Fruit fly (Drosophila melanogaster): ENCODE measurements around the gene Cpr65Ea.

Gene Cpr65Ea

dm6 chr3L:7077258-7077657 is 9.2 kb downstream of the Cpr65Ea start, which contains the start of gene CG8641:
CG8641 (minus strand) TSS chr3L:7077462.
- TF ChIP-seq ttk (optimal IDR thresholded peaks at IDR 0.05) (no peak), psq (optimal IDR thresholded peaks at IDR 0.05) (no peak), Myc (optimal IDR thresholded peaks at IDR 0.05) (no peak), h (optimal IDR thresholded peaks at IDR 0.05) (no peak), Sin3A (optimal IDR thresholded peaks at IDR 0.05) (no peak), insv (optimal IDR thresholded peaks at IDR 0.05) (no peak)

DNA sequence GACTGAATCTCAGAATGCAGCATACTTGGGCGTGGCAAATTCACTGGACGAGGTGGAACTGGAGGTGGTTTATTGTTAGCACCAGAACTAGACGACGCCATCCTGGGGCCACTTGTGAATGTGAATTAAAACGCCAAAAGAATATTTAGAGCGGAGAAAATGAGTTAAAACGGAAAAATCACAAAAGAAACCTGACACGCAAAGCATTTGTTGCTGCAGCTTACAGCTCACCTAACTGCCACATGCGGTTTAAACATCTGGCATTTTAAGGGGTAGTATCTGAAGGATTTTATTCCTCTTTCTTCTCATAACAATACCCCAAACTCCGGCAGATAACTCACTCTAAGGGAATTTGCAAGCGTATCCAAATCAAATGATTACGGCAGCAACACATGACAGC is 11.3 kb downstream of the Cpr65Ea start, which contains the start of gene CG34030:
TSS of gene CG34030 (minus strand) at position 101 of the 400 bp plus-strand sequence.
- TF ChIP-seq Sin3A (optimal IDR thresholded peaks at IDR 0.05) (no peak), psq (optimal IDR thresholded peaks at IDR 0.05) (no peak), h (optimal IDR thresholded peaks at IDR 0.05) (no peak), ttk (optimal IDR thresholded peaks at IDR 0.05) (no peak), Myc (optimal IDR thresholded peaks at IDR 0.05) (no peak), insv (optimal IDR thresholded peaks at IDR 0.05) (no peak)

- TF ChIP-seq h (optimal IDR thresholded peaks at IDR 0.05), result no peak
- TF ChIP-seq ttk (optimal IDR thresholded peaks at IDR 0.05), result no peak
- no peak for TF ChIP-seq insv (optimal IDR thresholded peaks at IDR 0.05)
- TF ChIP-seq Myc (optimal IDR thresholded peaks at IDR 0.05), result no peak
- TF ChIP-seq Sin3A (optimal IDR thresholded peaks at IDR 0.05), result no peak
- no peak for TF ChIP-seq psq (optimal IDR thresholded peaks at IDR 0.05)
Observed at dm6 chr3L:7069099-7069498, 17.3 kb downstream of the Cpr65Ea start, which contains the start of gene CG32391. CG32391 (minus strand) TSS chr3L:7069199.

dm6 chr3L:7066014-7066413 is 20.4 kb downstream of the Cpr65Ea start, which contains the start of gene CG14823:
CG14823 (plus strand) TSS chr3L:7066314.
- no peak for TF ChIP-seq Myc (optimal IDR thresholded peaks at IDR 0.05)
- TF ChIP-seq insv (optimal IDR thresholded peaks at IDR 0.05), result no peak

dm6 chr3L:7058401-7058999 is 27.9 kb downstream of the Cpr65Ea start:
- TF ChIP-seq insv (optimal IDR thresholded peaks at IDR 0.05) (no peak), ttk (optimal IDR thresholded peaks at IDR 0.05) (no peak), h (optimal IDR thresholded peaks at IDR 0.05) (no peak)

- TF ChIP-seq Sin3A (optimal IDR thresholded peaks at IDR 0.05), result no peak
- no peak for TF ChIP-seq ttk (optimal IDR thresholded peaks at IDR 0.05)
- no peak for TF ChIP-seq Myc (optimal IDR thresholded peaks at IDR 0.05)
- TF ChIP-seq insv (optimal IDR thresholded peaks at IDR 0.05), result no peak
- TF ChIP-seq psq (optimal IDR thresholded peaks at IDR 0.05), result no peak
- TF ChIP-seq h (optimal IDR thresholded peaks at IDR 0.05), result no peak
Observed at dm6 chr3L:7037843-7038242, 48.6 kb downstream of the Cpr65Ea start.
